Fruit fly (Drosophila melanogaster) whole organism, embryonic: ENCODE data around the gene CG4570.

Experiments used
- Ada2b ChIP-seq: fragments of 200-800 bp; sonication (Bioruptor generic); IDR thresholded peaks from 2 replicates; pipeline ENCODE4 v1.3.6; 2022; ENCODE audit warnings: missing biosample characterization, missing genetic modification characterization
- Aef1 ChIP-seq: fragments of 200-800 bp; sonication (Bioruptor generic); IDR thresholded peaks from 3 replicates; pipeline ENCODE4 v1.3.6; 2022; ENCODE audit warnings: missing biosample characterization, missing genetic modification characterization
- C15 ChIP-seq: fragments of 200-800 bp; sonication (Bioruptor generic); IDR thresholded peaks from 3 replicates; pipeline ENCODE4 v1.3.6; 2022; ENCODE audit warnings: missing biosample characterization, missing genetic modification characterization
- CG10209 ChIP-seq: fragments of 200-800 bp; sonication (Bioruptor generic); optimal IDR thresholded peaks from 3 replicates; lab custom pipeline; 2017; ENCODE audit warnings: missing biosample characterization, mild to moderate bottlenecking, missing genetic modification characterization, missing genetic modification reagents
- CG10321 ChIP-seq: fragments of 200-800 bp; sonication (Bioruptor generic); IDR thresholded peaks from 2 replicates; pipeline ENCODE4 v1.3.6; 2022; ENCODE audit warnings: missing biosample characterization, missing genetic modification characterization
- CG10431 ChIP-seq: fragments of 200-800 bp; sonication (Bioruptor generic); optimal IDR thresholded peaks from 3 replicates; lab custom pipeline; 2018; ENCODE audit warnings: missing biosample characterization, mild to moderate bottlenecking, missing genetic modification characterization
- CG13894 ChIP-seq: fragments of 200-800 bp; sonication (Bioruptor generic); optimal IDR thresholded peaks from 3 replicates; lab custom pipeline; 2018; ENCODE audit warnings: missing biosample characterization, mild to moderate bottlenecking, missing genetic modification characterization, moderate library complexity
- CG15514 ChIP-seq: fragments of 200-800 bp; sonication (Bioruptor generic); optimal IDR thresholded peaks from 3 replicates; lab custom pipeline; 2017; ENCODE audit warnings: missing biosample characterization, missing genetic modification characterization, mild to moderate bottlenecking, moderate library complexity, missing genetic modification reagents
- CG16815 ChIP-seq: fragments of 200-800 bp; sonication (Bioruptor generic); optimal IDR thresholded peaks from 3 replicates; lab custom pipeline; 2017; ENCODE audit warnings: missing biosample characterization, mild to moderate bottlenecking, missing genetic modification characterization
- CG17359 ChIP-seq: fragments of 200-800 bp; sonication (Bioruptor generic); optimal IDR thresholded peaks from 3 replicates; lab custom pipeline; 2018; ENCODE audit warnings: missing biosample characterization, mild to moderate bottlenecking, missing genetic modification characterization, moderate library complexity
- CG17385 ChIP-seq: fragments of 200-800 bp; sonication (Bioruptor generic); optimal IDR thresholded peaks from 3 replicates; lab custom pipeline; 2018; ENCODE audit warnings: missing biosample characterization, mild to moderate bottlenecking, missing genetic modification characterization
- CG17612 ChIP-seq: fragments of 200-800 bp; sonication (Bioruptor generic); IDR thresholded peaks from 2 replicates; pipeline ENCODE4 v1.3.6; 2022; ENCODE audit warnings: missing biosample characterization, missing genetic modification characterization
- CG17802 ChIP-seq: fragments of 200-800 bp; sonication (Bioruptor generic); optimal IDR thresholded peaks from 2 replicates; lab custom pipeline; 2018; ENCODE audit warnings: missing biosample characterization, mild to moderate bottlenecking, missing genetic modification characterization, moderate library complexity
- CG18619 ChIP-seq: fragments of 200-800 bp; sonication (Bioruptor generic); optimal IDR thresholded peaks from 3 replicates; lab custom pipeline; 2017; ENCODE audit warnings: missing biosample characterization, mild to moderate bottlenecking, missing genetic modification characterization
- CG2120 ChIP-seq: fragments of 200-800 bp; sonication (Bioruptor generic); optimal IDR thresholded peaks from 3 replicates; lab custom pipeline; 2016; ENCODE audit warnings: missing biosample characterization, missing genetic modification characterization
- CG2712 ChIP-seq: fragments of 200-800 bp; optimal IDR thresholded peaks from 3 replicates; lab custom pipeline; 2019; ENCODE audit warnings: missing biosample characterization, mild to moderate bottlenecking, missing genetic modification characterization, moderate library complexity
- CG31365 ChIP-seq: fragments of 200-800 bp; sonication (Bioruptor generic); optimal IDR thresholded peaks from 2 replicates; lab custom pipeline; 2018; ENCODE audit warnings: missing biosample characterization, mild to moderate bottlenecking, missing genetic modification characterization
- CG32772 ChIP-seq: fragments of 200-800 bp; sonication (Bioruptor generic); IDR thresholded peaks from 2 replicates; pipeline ENCODE4 v1.3.6; 2022; ENCODE audit warnings: missing biosample characterization, missing genetic modification characterization
- CG3407 ChIP-seq: fragments of 200-800 bp; sonication (Bioruptor generic); optimal IDR thresholded peaks from 2 replicates; lab custom pipeline; 2018; ENCODE audit warnings: missing biosample characterization, mild to moderate bottlenecking, missing genetic modification characterization
- CG4282 ChIP-seq: fragments of 200-800 bp; sonication (Bioruptor generic); optimal IDR thresholded peaks from 2 replicates; lab custom pipeline; 2016; ENCODE audit warnings: missing biosample characterization, missing genetic modification characterization
- CG6813 ChIP-seq: fragments of 200-800 bp; sonication (Bioruptor generic); optimal IDR thresholded peaks from 2 replicates; lab custom pipeline; 2017; ENCODE audit warnings: missing biosample characterization, missing genetic modification characterization, mild to moderate bottlenecking, moderate library complexity, missing genetic modification reagents
- CG9437 ChIP-seq: fragments of 200-800 bp; sonication (Bioruptor generic); optimal IDR thresholded peaks from 2 replicates; lab custom pipeline; 2018; ENCODE audit warnings: missing biosample characterization, mild to moderate bottlenecking, missing genetic modification characterization
- CG9727 ChIP-seq: fragments of 200-800 bp; sonication (Bioruptor generic); optimal IDR thresholded peaks from 3 replicates; lab custom pipeline; 2017; ENCODE audit warnings: missing biosample characterization, mild to moderate bottlenecking, missing genetic modification characterization
- CG9876 ChIP-seq: fragments of 200-800 bp; sonication (Bioruptor generic); optimal IDR thresholded peaks from 2 replicates; lab custom pipeline; 2016; ENCODE audit warnings: missing biosample characterization, missing genetic modification characterization
- CTCF ChIP-seq: fragments of 200-800 bp; sonication (Bioruptor generic); optimal IDR thresholded peaks from 2 replicates; lab custom pipeline; 2017; ENCODE audit warnings: missing biosample characterization, mild to moderate bottlenecking, missing genetic modification characterization, moderate library complexity
- D19A ChIP-seq: fragments of 200-800 bp; optimal IDR thresholded peaks from 3 replicates; lab custom pipeline; 2019; ENCODE audit warnings: missing biosample characterization, mild to moderate bottlenecking, missing genetic modification characterization, moderate library complexity
- Dek ChIP-seq: fragments of 200-800 bp; sonication (Bioruptor generic); optimal IDR thresholded peaks from 3 replicates; lab custom pipeline; 2019; ENCODE audit warnings: missing biosample characterization, mild to moderate bottlenecking, missing genetic modification characterization, moderate library complexity
- E2f1 ChIP-seq: fragments of 200-800 bp; sonication (Bioruptor generic); IDR thresholded peaks from 2 replicates; pipeline ENCODE4 v1.3.6; 2022; ENCODE audit warnings: missing biosample characterization, missing genetic modification characterization
- Elba2 ChIP-seq: fragments of 200-800 bp; sonication (Bioruptor generic); optimal IDR thresholded peaks from 3 replicates; lab custom pipeline; 2016; ENCODE audit warnings: missing biosample characterization, missing genetic modification characterization
- H15 ChIP-seq: fragments of 200-800 bp; sonication (Bioruptor generic); IDR thresholded peaks from 3 replicates; pipeline ENCODE4 v1.3.6; 2022; ENCODE audit warnings: missing biosample characterization, missing genetic modification characterization
- Neu2 ChIP-seq: fragments of 200-800 bp; sonication (Bioruptor generic); optimal IDR thresholded peaks from 3 replicates; lab custom pipeline; 2016; ENCODE audit warnings: missing biosample characterization, missing genetic modification characterization, borderline replicate concordance
- Spps ChIP-seq: fragments of 200-800 bp; sonication (Bioruptor generic); optimal IDR thresholded peaks from 2 replicates; lab custom pipeline; 2018; ENCODE audit warnings: missing biosample characterization, mild to moderate bottlenecking, missing genetic modification characterization
- Ssrp ChIP-seq: fragments of 200-800 bp; sonication (Bioruptor generic); optimal IDR thresholded peaks from 2 replicates; lab custom pipeline; 2018; ENCODE audit warnings: missing biosample characterization, mild to moderate bottlenecking, missing genetic modification characterization, moderate library complexity
- ara ChIP-seq: fragments of 200-800 bp; sonication (Bioruptor generic); IDR thresholded peaks from 2 replicates; pipeline ENCODE4 v1.3.6; 2022; ENCODE audit warnings: missing biosample characterization, missing genetic modification characterization
- bab2 ChIP-seq: fragments of 200-800 bp; sonication (Bioruptor generic); optimal IDR thresholded peaks from 2 replicates; lab custom pipeline; 2016; ENCODE audit warnings: missing biosample characterization, missing genetic modification characterization
- bbx ChIP-seq: fragments of 200-800 bp; sonication (Bioruptor generic); IDR thresholded peaks from 2 replicates; pipeline ENCODE4 v1.3.6; 2022; ENCODE audit warnings: missing biosample characterization, missing genetic modification characterization; ENCODE audit not compliant: partially characterized antibody
- chif ChIP-seq, 2 experiments: fragments of 200-800 bp; sonication (Bioruptor generic); optimal IDR thresholded peaks; 3 replicates each; lab custom pipeline; 2016; ENCODE audit warnings: missing biosample characterization in 2 of 2, missing genetic modification characterization in 2 of 2
- ci ChIP-seq: fragments of 200-800 bp; sonication (Bioruptor generic); IDR thresholded peaks from 3 replicates; pipeline ENCODE4 v1.3.6; 2022; ENCODE audit warnings: missing biosample characterization, missing genetic modification characterization
- cwo ChIP-seq: fragments of 200-800 bp; sonication (Bioruptor generic); optimal IDR thresholded peaks from 3 replicates; lab custom pipeline; 2017; ENCODE audit warnings: missing biosample characterization, missing genetic modification characterization, mild to moderate bottlenecking, moderate library complexity, missing genetic modification reagents
- dmrt11E ChIP-seq: fragments of 200-800 bp; sonication (Bioruptor generic); optimal IDR thresholded peaks from 3 replicates; lab custom pipeline; 2018; ENCODE audit warnings: missing biosample characterization, mild to moderate bottlenecking, missing genetic modification characterization, moderate library complexity
- fru ChIP-seq: fragments of >200 bp; optimal IDR thresholded peaks from 2 replicates; lab custom pipeline; 2017
- jing ChIP-seq: fragments of 200-800 bp; sonication (Bioruptor generic); optimal IDR thresholded peaks from 2 replicates; lab custom pipeline; 2018; ENCODE audit warnings: missing biosample characterization, mild to moderate bottlenecking, missing genetic modification characterization
- jumu ChIP-seq: fragments of 200-800 bp; sonication (Bioruptor generic); optimal IDR thresholded peaks from 3 replicates; lab custom pipeline; 2016; ENCODE audit warnings: missing biosample characterization, missing genetic modification characterization
- knrl ChIP-seq: fragments of 200-800 bp; sonication (Bioruptor generic); IDR thresholded peaks from 3 replicates; pipeline ENCODE4 v1.3.6; 2022; ENCODE audit warnings: missing biosample characterization, missing genetic modification characterization; ENCODE audit not compliant: partially characterized antibody
- nerfin-2 ChIP-seq: fragments of 200-800 bp; sonication (Bioruptor generic); IDR thresholded peaks from 2 replicates; pipeline ENCODE4 v1.3.6; 2022; ENCODE audit warnings: missing biosample characterization, missing genetic modification characterization; ENCODE audit not compliant: partially characterized antibody
- prd ChIP-seq, 3 experiments: fragments of >200 bp in 2 of 3; fragments of 200-800 bp in 1 of 3; sonication (Bioruptor generic) in 1 of 3; optimal IDR thresholded peaks in 2 of 3; IDR thresholded peaks in 1 of 3; 2 replicates in 2 of 3; 3 replicates in 1 of 3; pipeline versions ENCODE4 v1.3.6 to Lab custom; 2017 to 2022; ENCODE audit warnings: missing biosample characterization in 1 of 3, missing genetic modification characterization in 1 of 3
- sim ChIP-seq: fragments of 200-800 bp; sonication (Bioruptor generic); IDR thresholded peaks from 2 replicates; pipeline ENCODE4 v1.3.6; 2022; ENCODE audit warnings: missing biosample characterization, missing genetic modification characterization
- tna ChIP-seq: fragments of 200-800 bp; sonication (Bioruptor generic); IDR thresholded peaks from 2 replicates; pipeline ENCODE4 v1.3.6; 2022; ENCODE audit warnings: missing biosample characterization, missing genetic modification characterization; ENCODE audit not compliant: partially characterized antibody
- trem ChIP-seq: fragments of 200-800 bp; optimal IDR thresholded peaks from 3 replicates; lab custom pipeline; 2019; ENCODE audit warnings: missing biosample characterization, mild to moderate bottlenecking, missing genetic modification characterization, moderate library complexity
- vfl ChIP-seq: fragments of 200-800 bp; sonication (Bioruptor generic); optimal IDR thresholded peaks from 2 replicates; lab custom pipeline; 2016; ENCODE audit warnings: missing biosample characterization, missing genetic modification characterization

The CG4570 gene

dm6 chr3R:10849515-10849973, 7.1 kb upstream of the CG4570 start, which contains the start of gene CG42394 (continued):
- TF ChIP-seq prd (optimal IDR thresholded peaks at IDR 0.05; lab: Kevin White, UChicago) (no peak), prd (GFP tag; IDR thresholded peaks at IDR 0.05; lab: Robert Waterston, UW) (peak; percentile 94), Dek (tag; lab: Kevin White, UChicago) (peak; percentile 91), vfl (peak; percentile 71), jing (GFP tag; lab: Kevin White, UChicago) (peak; percentile 73), dmrt11E (tag; lab: Kevin White, UChicago) (peak; percentile 95), sim (GFP tag; lab: Robert Waterston, UW) (peak; percentile 90), CG32772 (GFP tag; lab: Robert Waterston, UW) (peak; percentile 89), Ssrp (tag; lab: Kevin White, UChicago) (peak; percentile 96), CG15514 (GFP tag; lab: Kevin White, UChicago) (peak; percentile 89), CG17359 (tag; lab: Kevin White, UChicago) (peak; percentile 96), C15 (GFP tag; lab: Robert Waterston, UW) (peak; percentile 83), D19A (tag; lab: Kevin White, UChicago) (peak; percentile 96), chif (GFP tag; optimal IDR thresholded peaks at IDR 0.05; lab: Kevin White, UChicago) (peak; percentile 56 to 75), fru (no peak), CG6813 (GFP tag; lab: Kevin White, UChicago) (peak; percentile 97), cwo (peak; percentile 95), CG9727 (GFP tag; lab: Kevin White, UChicago) (peak; percentile 99), nerfin-2 (GFP tag; lab: Robert Waterston, UW) (peak; percentile 39), bab2 (GFP tag; lab: Kevin White, UChicago) (peak; percentile 48), CG18619 (peak; percentile 93), CG10431 (GFP tag; lab: Kevin White, UChicago) (peak; percentile 79), CG10321 (GFP tag; lab: Robert Waterston, UW) (peak; percentile 74), CG2120 (GFP tag; lab: Kevin White, UChicago) (peak; percentile 89), tna (GFP tag; lab: Robert Waterston, UW) (no peak), CG3407 (GFP tag; lab: Kevin White, UChicago) (peak; percentile 91), CG2712 (tag; lab: Kevin White, UChicago) (peak; percentile 99), Aef1 (peak; percentile 90), Elba2 (GFP tag; lab: Kevin White, UChicago) (peak; percentile 46), CG9876 (no peak), CG16815 (GFP tag; lab: Kevin White, UChicago) (peak; percentile 89), Ada2b (GFP tag; lab: Robert Waterston, UW) (peak; percentile 95), trem (tag; lab: Kevin White, UChicago) (peak; percentile 95), H15 (peak; percentile 91), CG17385 (GFP tag; lab: Kevin White, UChicago) (peak; percentile 88), CG9437 (GFP tag; lab: Kevin White, UChicago) (peak; percentile 90), CG31365 (tag; lab: Kevin White, UChicago) (peak; percentile 40), CTCF (peak; percentile 67), bbx (GFP tag; lab: Robert Waterston, UW) (0 out of 2 replicates have a peak, but pooled peaks have one; percentile 37), CG10209 (GFP tag; lab: Kevin White, UChicago) (peak; percentile 95), CG13894 (tag; lab: Kevin White, UChicago) (peak; percentile 86), CG17802 (peak; percentile 80), CG4282 (GFP tag; lab: Kevin White, UChicago) (no peak), E2f1 (GFP tag; lab: Robert Waterston, UW) (peak; percentile 95), Spps (peak; percentile 96), ci (peak; percentile 96), CG17612 (peak; percentile 81), knrl (GFP tag; lab: Robert Waterston, UW) (peak; percentile 13; the same call in 1 of the 3 replicates), Neu2 (no peak), jumu (GFP tag; lab: Kevin White, UChicago) (peak; percentile 35), ara (peak; percentile 95)
